Fruit fly (Drosophila melanogaster) whole organism, embryonic: ENCODE data around the gene TFAM.

ENCODE experiments used
- ATbp ChIP-seq: fragments of 200-800 bp; sonication (Bioruptor generic); optimal IDR thresholded peaks from 2 replicates; lab custom pipeline; 2017; ENCODE audit warnings: missing biosample characterization, mild to moderate bottlenecking, missing genetic modification characterization, missing genetic modification reagents
- CG1024 ChIP-seq: fragments of 200-800 bp; sonication (Bioruptor generic); IDR thresholded peaks from 2 replicates; pipeline ENCODE4 v1.3.6; 2022; ENCODE audit warnings: missing biosample characterization, missing genetic modification characterization
- CG10565 ChIP-seq: fragments of 200-800 bp; sonication (Bioruptor generic); optimal IDR thresholded peaks from 3 replicates; lab custom pipeline; 2016; ENCODE audit warnings: missing biosample characterization, mild to moderate bottlenecking, missing genetic modification characterization
- CG10654 ChIP-seq: fragments of 200-800 bp; sonication (Bioruptor generic); optimal IDR thresholded peaks from 2 replicates; lab custom pipeline; 2016; ENCODE audit warnings: missing biosample characterization, missing genetic modification characterization
- CG11093 ChIP-seq: fragments of 200-800 bp; sonication (Bioruptor generic); IDR thresholded peaks from 3 replicates; pipeline ENCODE4 v1.3.6; 2022; ENCODE audit warnings: missing biosample characterization, missing genetic modification characterization
- CG12299 ChIP-seq: fragments of 200-800 bp; sonication (Bioruptor generic); optimal IDR thresholded peaks from 2 replicates; lab custom pipeline; 2018; ENCODE audit warnings: missing biosample characterization, mild to moderate bottlenecking, missing genetic modification characterization
- CG14014 ChIP-seq: fragments of 200-800 bp; sonication (Bioruptor generic); IDR thresholded peaks from 2 replicates; pipeline ENCODE4 v1.3.6; 2022; ENCODE audit warnings: missing biosample characterization, missing genetic modification characterization
- CG14441 ChIP-seq: fragments of 200-800 bp; sonication (Bioruptor generic); IDR thresholded peaks from 2 replicates; pipeline ENCODE4 v1.3.6; 2022; ENCODE audit warnings: missing biosample characterization, missing genetic modification characterization
- CG15479 ChIP-seq: fragments of 200-800 bp; sonication (Bioruptor generic); optimal IDR thresholded peaks from 3 replicates; lab custom pipeline; 2019; ENCODE audit warnings: missing biosample characterization, mild to moderate bottlenecking, missing genetic modification characterization, moderate library complexity
- CG15696 ChIP-seq: fragments of 200-800 bp; sonication (Bioruptor generic); optimal IDR thresholded peaks from 2 replicates; lab custom pipeline; 2019; ENCODE audit warnings: missing biosample characterization, mild to moderate bottlenecking, missing genetic modification characterization, moderate library complexity
- CG16863 ChIP-seq: fragments of 200-800 bp; sonication (Bioruptor generic); optimal IDR thresholded peaks from 3 replicates; lab custom pipeline; 2016; ENCODE audit warnings: missing biosample characterization, missing genetic modification characterization
- CG17359 ChIP-seq: fragments of 200-800 bp; sonication (Bioruptor generic); optimal IDR thresholded peaks from 3 replicates; lab custom pipeline; 2018; ENCODE audit warnings: missing biosample characterization, mild to moderate bottlenecking, missing genetic modification characterization, moderate library complexity
- CG18599 ChIP-seq: fragments of 200-800 bp; sonication (Bioruptor generic); optimal IDR thresholded peaks from 3 replicates; lab custom pipeline; 2017; ENCODE audit warnings: missing biosample characterization, missing genetic modification characterization, mild to moderate bottlenecking, moderate library complexity, missing genetic modification reagents
- CG2116 ChIP-seq: fragments of 200-800 bp; sonication (Bioruptor generic); optimal IDR thresholded peaks from 3 replicates; lab custom pipeline; 2018; ENCODE audit warnings: missing biosample characterization, mild to moderate bottlenecking, missing genetic modification characterization
- CG3163 ChIP-seq: fragments of 200-800 bp; sonication (Bioruptor generic); optimal IDR thresholded peaks from 3 replicates; lab custom pipeline; 2016; ENCODE audit warnings: missing biosample characterization, missing genetic modification characterization
- CG6791 ChIP-seq: fragments of 200-800 bp; sonication (Bioruptor generic); IDR thresholded peaks from 3 replicates; pipeline ENCODE4 v1.3.6; 2022; ENCODE audit warnings: missing biosample characterization, missing genetic modification characterization; ENCODE audit not compliant: partially characterized antibody
- CG7745 ChIP-seq: fragments of 200-800 bp; sonication (Bioruptor generic); optimal IDR thresholded peaks from 2 replicates; lab custom pipeline; 2018; ENCODE audit warnings: missing biosample characterization, mild to moderate bottlenecking, missing genetic modification characterization, moderate library complexity
- CG8924 ChIP-seq: fragments of 200-800 bp; optimal IDR thresholded peaks from 3 replicates; lab custom pipeline; 2019; ENCODE audit warnings: missing biosample characterization, mild to moderate bottlenecking, missing genetic modification characterization, moderate library complexity
- CG9609 ChIP-seq: fragments of 200-800 bp; sonication (Bioruptor generic); optimal IDR thresholded peaks from 3 replicates; lab custom pipeline; 2016; ENCODE audit warnings: missing biosample characterization, missing genetic modification characterization
- CG9932 ChIP-seq: fragments of 200-800 bp; sonication (Bioruptor generic); IDR thresholded peaks from 2 replicates; pipeline ENCODE4 v1.3.6; 2022; ENCODE audit warnings: missing biosample characterization, missing genetic modification characterization
- D19B ChIP-seq: fragments of 200-800 bp; sonication (Bioruptor generic); optimal IDR thresholded peaks from 2 replicates; lab custom pipeline; 2017; ENCODE audit warnings: missing biosample characterization, mild to moderate bottlenecking, missing genetic modification characterization
- Dad ChIP-seq: fragments of 200-800 bp; sonication (Bioruptor generic); optimal IDR thresholded peaks from 3 replicates; lab custom pipeline; 2016; ENCODE audit warnings: missing biosample characterization, missing genetic modification characterization
- Dek ChIP-seq: fragments of 200-800 bp; sonication (Bioruptor generic); optimal IDR thresholded peaks from 3 replicates; lab custom pipeline; 2019; ENCODE audit warnings: missing biosample characterization, mild to moderate bottlenecking, missing genetic modification characterization, moderate library complexity
- Fer3 ChIP-seq: fragments of 200-800 bp; sonication (Bioruptor generic); optimal IDR thresholded peaks from 2 replicates; lab custom pipeline; 2018; ENCODE audit warnings: missing biosample characterization, mild to moderate bottlenecking, missing genetic modification characterization, moderate library complexity
- H15 ChIP-seq: fragments of 200-800 bp; sonication (Bioruptor generic); IDR thresholded peaks from 3 replicates; pipeline ENCODE4 v1.3.6; 2022; ENCODE audit warnings: missing biosample characterization, missing genetic modification characterization
- HLH4C ChIP-seq: fragments of 200-800 bp; sonication (Bioruptor generic); IDR thresholded peaks from 3 replicates; pipeline ENCODE4 v1.3.6; 2022; ENCODE audit warnings: missing biosample characterization, missing genetic modification characterization; ENCODE audit not compliant: partially characterized antibody
- Hmx ChIP-seq: fragments of 200-800 bp; sonication (Bioruptor generic); optimal IDR thresholded peaks from 2 replicates; lab custom pipeline; 2016; ENCODE audit warnings: missing biosample characterization, missing genetic modification characterization
- Hsf ChIP-seq: fragments of 200-800 bp; sonication (Bioruptor generic); optimal IDR thresholded peaks from 3 replicates; lab custom pipeline; 2016; ENCODE audit warnings: missing biosample characterization, missing genetic modification characterization
- Mad ChIP-seq: fragments of 200-800 bp; sonication (Bioruptor generic); optimal IDR thresholded peaks from 2 replicates; lab custom pipeline; 2016; ENCODE audit warnings: missing biosample characterization, missing genetic modification characterization
- NFAT ChIP-seq: fragments of 200-800 bp; sonication (Bioruptor generic); IDR thresholded peaks from 2 replicates; pipeline ENCODE4 v1.3.6; 2022; ENCODE audit warnings: missing biosample characterization, missing genetic modification characterization
- Pdp1 ChIP-seq, 2 experiments: fragments of 200-800 bp; sonication (Bioruptor generic); optimal IDR thresholded peaks; 3 replicates each; lab custom pipeline; 2016; ENCODE audit warnings: missing biosample characterization in 2 of 2, missing genetic modification characterization in 2 of 2, mild to moderate bottlenecking in 1 of 2, moderate library complexity in 1 of 2
- Six4 ChIP-seq: fragments of 200-800 bp; sonication (Bioruptor generic); optimal IDR thresholded peaks from 2 replicates; lab custom pipeline; 2016; ENCODE audit warnings: missing biosample characterization, missing genetic modification characterization
- Xrp1 ChIP-seq: fragments of 200-800 bp; sonication (Bioruptor generic); IDR thresholded peaks from 2 replicates; pipeline ENCODE4 v1.3.6; 2022; ENCODE audit warnings: missing biosample characterization, missing genetic modification characterization
- bcd ChIP-seq: fragments of 200-800 bp; sonication (Bioruptor generic); optimal IDR thresholded peaks from 2 replicates; lab custom pipeline; 2017; ENCODE audit warnings: missing biosample characterization, mild to moderate bottlenecking, missing genetic modification characterization
- caup ChIP-seq: fragments of 200-800 bp; sonication (Bioruptor generic); optimal IDR thresholded peaks from 3 replicates; lab custom pipeline; 2017; ENCODE audit warnings: missing biosample characterization, mild to moderate bottlenecking, missing genetic modification characterization, moderate library complexity; ENCODE audit not compliant: severe bottlenecking
- chm ChIP-seq: fragments of 200-800 bp; sonication (Bioruptor generic); IDR thresholded peaks from 2 replicates; pipeline ENCODE4 v1.3.6; 2022; ENCODE audit warnings: missing biosample characterization, missing genetic modification characterization
- disco-r ChIP-seq: fragments of 200-800 bp; sonication (Bioruptor generic); optimal IDR thresholded peaks from 2 replicates; lab custom pipeline; 2016; ENCODE audit warnings: missing biosample characterization, missing genetic modification characterization
- dysf ChIP-seq: fragments of 200-800 bp; sonication (Bioruptor generic); IDR thresholded peaks from 3 replicates; pipeline ENCODE4 v1.3.6; 2022; ENCODE audit warnings: missing biosample characterization, missing genetic modification characterization
- gem ChIP-seq: fragments of 200-800 bp; sonication (Bioruptor generic); optimal IDR thresholded peaks from 2 replicates; lab custom pipeline; 2019; ENCODE audit warnings: missing biosample characterization, mild to moderate bottlenecking, missing genetic modification characterization, moderate library complexity
- lab ChIP-seq: fragments of 200-800 bp; sonication (Bioruptor generic); optimal IDR thresholded peaks from 3 replicates; lab custom pipeline; 2017; ENCODE audit warnings: missing biosample characterization, missing genetic modification characterization, mild to moderate bottlenecking, moderate library complexity, missing genetic modification reagents
- mirr ChIP-seq: fragments of 200-800 bp; sonication (Bioruptor generic); optimal IDR thresholded peaks from 3 replicates; lab custom pipeline; 2018; ENCODE audit warnings: missing biosample characterization, mild to moderate bottlenecking, missing genetic modification characterization
- mld ChIP-seq: fragments of 200-800 bp; sonication (Bioruptor generic); IDR thresholded peaks from 3 replicates; pipeline ENCODE4 v1.3.6; 2022; ENCODE audit warnings: missing biosample characterization, missing genetic modification characterization; ENCODE audit not compliant: partially characterized antibody
- nau ChIP-seq: fragments of 200-800 bp; sonication (Bioruptor generic); optimal IDR thresholded peaks from 3 replicates; lab custom pipeline; 2017; ENCODE audit warnings: missing biosample characterization, mild to moderate bottlenecking, missing genetic modification characterization, missing genetic modification reagents
- ranshi ChIP-seq: fragments of 200-800 bp; sonication (Bioruptor generic); IDR thresholded peaks from 2 replicates; pipeline ENCODE4 v1.3.6; 2022; ENCODE audit warnings: missing biosample characterization, missing genetic modification characterization
- sens ChIP-seq: fragments of 200-800 bp; sonication (Bioruptor generic); peaks from one replicate; lab custom pipeline; 2016; ENCODE audit warnings: missing biosample characterization, missing genetic modification characterization
- slou ChIP-seq: fragments of 200-800 bp; sonication (Bioruptor generic); optimal IDR thresholded peaks from 3 replicates; lab custom pipeline; 2016; ENCODE audit warnings: missing biosample characterization, missing genetic modification characterization
- sug ChIP-seq: fragments of 200-800 bp; optimal IDR thresholded peaks from 2 replicates; lab custom pipeline; 2019; ENCODE audit warnings: missing biosample characterization, mild to moderate bottlenecking, missing genetic modification characterization, moderate library complexity
- vnd ChIP-seq: fragments of 200-800 bp; sonication (Bioruptor generic); IDR thresholded peaks from 3 replicates; pipeline ENCODE4 v1.3.6; 2022; ENCODE audit warnings: missing biosample characterization, missing genetic modification characterization; ENCODE audit not compliant: partially characterized antibody
- vvl ChIP-seq: fragments of 200-800 bp; sonication (Bioruptor generic); IDR thresholded peaks from 2 replicates; pipeline ENCODE4 v1.3.6; 2022; ENCODE audit warnings: missing biosample characterization, missing genetic modification characterization
- zf30C ChIP-seq: fragments of 200-800 bp; sonication (Bioruptor generic); optimal IDR thresholded peaks from 3 replicates; lab custom pipeline; 2018; ENCODE audit warnings: missing biosample characterization, mild to moderate bottlenecking, missing genetic modification characterization

The TFAM gene

dm6 chr3R:20555023-20555422 lies 21.8 kb downstream of the TFAM start (continued):
- TF ChIP-seq HLH4C (GFP tag; lab: Robert Waterston, UW) (no peak), vnd (no peak), sug (tag; lab: Kevin White, UChicago) (peak; percentile 85), Mad (GFP tag; lab: Kevin White, UChicago) (no peak), CG17359 (tag; lab: Kevin White, UChicago) (peak; percentile 45), Xrp1 (GFP tag; lab: Robert Waterston, UW) (peak; percentile 60), Six4 (GFP tag; lab: Kevin White, UChicago) (no peak), CG8924 (tag; lab: Kevin White, UChicago) (peak; percentile 74), CG9609 (GFP tag; lab: Kevin White, UChicago) (no peak), CG12299 (no peak), ranshi (GFP tag; lab: Robert Waterston, UW) (peak; percentile 48; the same call in 1 of the 2 replicates), H15 (GFP tag; lab: Robert Waterston, UW) (no peak; the same call in 2 of the 3 replicates), CG9932 (GFP tag; lab: Robert Waterston, UW) (peak; percentile 60), Fer3 (tag; lab: Kevin White, UChicago) (peak; percentile 80), CG1024 (GFP tag; lab: Robert Waterston, UW) (0 out of 2 replicates have a peak, but pooled peaks have one; percentile 12), Hsf (GFP tag; lab: Kevin White, UChicago) (no peak), CG14441 (GFP tag; lab: Robert Waterston, UW) (peak; percentile 57), CG2116 (GFP tag; lab: Kevin White, UChicago) (no peak), bcd (peak; percentile 68), mld (no peak), CG10654 (no peak), Pdp1 (GFP tag; optimal IDR thresholded peaks at IDR 0.05; lab: Kevin White, UChicago) (peak; percentile 51 to 57), vvl (GFP tag; lab: Robert Waterston, UW) (peak; percentile 87), lab (peak; percentile 89), mirr (peak; percentile 42), Hmx (peak; percentile 35), slou (GFP tag; lab: Kevin White, UChicago) (peak; percentile 14), CG11093 (GFP tag; lab: Robert Waterston, UW) (peak; percentile 38; the same call in 1 of the 3 replicates), Dad (GFP tag; lab: Kevin White, UChicago) (no peak), D19B (GFP tag; lab: Kevin White, UChicago) (peak; percentile 73), sens (GFP tag; lab: Kevin White, UChicago) (peak; percentile 88), chm (GFP tag; lab: Robert Waterston, UW) (peak; percentile 76; the same call in 1 of the 2 replicates), CG7745 (tag; lab: Kevin White, UChicago) (no peak), nau (GFP tag; lab: Kevin White, UChicago) (peak; percentile 48), CG3163 (no peak), dysf (GFP tag; lab: Robert Waterston, UW) (peak; percentile 73), caup (GFP tag; lab: Kevin White, UChicago) (peak; percentile 37), CG18599 (GFP tag; lab: Kevin White, UChicago) (peak; percentile 75), disco-r (GFP tag; lab: Kevin White, UChicago) (no peak), CG6791 (no peak), Dek (peak; percentile 41), CG15479 (GFP tag; lab: Kevin White, UChicago) (no peak), zf30C (GFP tag; lab: Kevin White, UChicago) (no peak), ATbp (GFP tag; lab: Kevin White, UChicago) (no peak), NFAT (GFP tag; lab: Robert Waterston, UW) (peak; percentile 46; the same call in 1 of the 2 replicates), CG10565 (GFP tag; lab: Kevin White, UChicago) (no peak), CG14014 (GFP tag; lab: Robert Waterston, UW) (peak; percentile 59), gem (tag; lab: Kevin White, UChicago) (peak; percentile 72), CG15696 (tag; lab: Kevin White, UChicago) (no peak), CG16863 (GFP tag; lab: Kevin White, UChicago) (no peak)
